Worm (Caenorhabditis elegans) whole organism, L3 larva: ENCODE data around the gene clec-221.

ENCODE experiments used
- ceh-9 ChIP-seq: sonication (generic microtip); optimal IDR thresholded peaks from 2 replicates; lab custom pipeline; 2018; ENCODE audit warnings: missing biosample characterization, missing genetic modification characterization
- lin-15B ChIP-seq: fragments of 150-350 bp; optimal IDR thresholded peaks from 2 replicates; lab custom pipeline; 2014; ENCODE audit warnings: missing biosample characterization, missing genetic modification characterization
- mdl-1 ChIP-seq: fragments of 150-350 bp; optimal IDR thresholded peaks from 2 replicates; lab custom pipeline; 2014; ENCODE audit warnings: missing biosample characterization, missing genetic modification characterization
- nhr-28 ChIP-seq: fragments of 150-350 bp; optimal IDR thresholded peaks from 2 replicates; lab custom pipeline; 2014; ENCODE audit warnings: missing biosample characterization, missing genetic modification characterization
- nhr-77 ChIP-seq: fragments of 150-350 bp; optimal IDR thresholded peaks from 2 replicates; lab custom pipeline; 2014; ENCODE audit warnings: missing biosample characterization, missing genetic modification characterization
- snpc-4 ChIP-seq: fragments of 150-350 bp; optimal IDR thresholded peaks from 2 replicates; lab custom pipeline; 2014; ENCODE audit warnings: missing biosample characterization, missing genetic modification characterization
- unc-39 ChIP-seq: sonication (generic microtip); optimal IDR thresholded peaks from 4 replicates; lab custom pipeline; 2017; ENCODE audit warnings: missing biosample characterization, missing genetic modification characterization
- unc-62 ChIP-seq: fragments of 150-350 bp; sonication (generic microtip); optimal IDR thresholded peaks from 4 replicates; lab custom pipeline; 2014; ENCODE audit warnings: missing biosample characterization, missing genetic modification reagents, missing genetic modification characterization
- ztf-11 ChIP-seq: fragments of 150-350 bp; optimal IDR thresholded peaks from 2 replicates; lab custom pipeline; 2014; ENCODE audit warnings: missing biosample characterization, missing genetic modification characterization

DNA sequence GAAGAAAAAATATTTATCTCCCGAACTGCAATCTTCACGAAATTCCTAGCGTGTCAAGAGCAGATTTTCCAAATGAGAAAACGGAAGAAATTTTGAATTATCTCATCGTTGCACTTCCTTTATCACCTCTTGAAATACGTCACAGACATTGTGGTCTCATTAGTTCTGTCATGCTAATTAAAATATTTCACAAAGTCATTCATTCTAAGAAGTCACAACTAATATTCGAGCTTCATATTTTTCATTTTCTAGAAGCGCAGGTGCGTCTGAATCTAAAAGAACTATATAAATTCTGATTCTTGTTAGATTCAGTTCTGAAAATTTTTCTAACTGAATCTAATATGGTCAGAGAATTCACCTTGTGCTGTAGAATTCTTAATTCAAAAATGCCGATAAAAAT, 7.0 kb downstream of the clec-221 start:
- TF ChIP-seq unc-62 (GFP tag; lab: Kevin White, UChicago) (no peak), nhr-77 (tag; lab: Kevin White, UChicago) (no peak), unc-39 (tag; lab: Kevin White, UChicago) (no peak), ceh-9 (tag; lab: Kevin White, UChicago) (no peak), ztf-11 (tag; lab: Kevin White, UChicago) (no peak), nhr-28 (tag; lab: Kevin White, UChicago) (no peak), snpc-4 (no peak), mdl-1 (tag; lab: Kevin White, UChicago) (no peak), lin-15B (tag; lab: Kevin White, UChicago) (no peak)
